Fruit fly (Drosophila melanogaster): Measurements from ENCODE around the gene CG34417.

DNA sequence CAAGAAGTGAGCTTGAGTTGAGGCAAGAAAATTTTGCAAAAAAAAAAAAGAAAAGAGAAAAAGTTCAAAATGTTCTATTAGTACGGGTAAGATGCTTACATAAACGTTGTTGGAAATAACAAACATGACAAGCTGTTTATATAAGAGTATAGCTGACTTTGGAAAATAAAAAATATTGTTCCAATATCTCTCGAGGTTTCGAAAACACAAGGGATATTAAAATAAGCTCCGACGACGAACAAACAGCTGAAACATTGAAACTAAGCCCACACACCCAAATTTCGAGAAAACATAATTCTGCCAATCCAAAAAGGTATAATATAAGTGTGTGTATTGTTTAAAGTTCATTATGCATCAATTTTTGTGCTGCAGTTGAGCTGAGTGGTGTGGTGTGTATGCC is 33.2 kb downstream of the CG34417 start:
- TF ChIP-seq insv (optimal IDR thresholded peaks at IDR 0.05) = no peak
- TF ChIP-seq Sin3A (optimal IDR thresholded peaks at IDR 0.05) = no peak

Measured in Kc167 (cell line).